Worm (Caenorhabditis elegans) whole organism, L4 larva: Measurements from ENCODE around the gene ceh-16.

Experiments
- R02D3.7 ChIP-seq: fragments of 150-350 bp; sonication (generic microtip); optimal IDR thresholded peaks from 3 replicates; lab custom pipeline; 2014; ENCODE audit warnings: missing biosample characterization, missing genetic modification characterization
- T26A8.4 ChIP-seq: fragments of 200-800 bp; sonication (Bioruptor generic); IDR thresholded peaks from 2 replicates; pipeline ENCODE4 v1.3.6; 2022; ENCODE audit warnings: missing genetic modification characterization, missing compliant biosample characterization
- Y5F2A.4 ChIP-seq: fragments of 200-800 bp; sonication (Bioruptor generic); optimal IDR thresholded peaks from 2 replicates; lab custom pipeline; 2018; ENCODE audit warnings: mild to moderate bottlenecking, missing genetic modification characterization, missing compliant biosample characterization
- ZK337.2 ChIP-seq: fragments of 200-800 bp; sonication (Bioruptor generic); IDR thresholded peaks from 2 replicates; pipeline ENCODE4 v1.3.6; 2022; ENCODE audit warnings: missing genetic modification reagents, missing genetic modification characterization, missing compliant biosample characterization
- attf-4 ChIP-seq: sonication (generic microtip); optimal IDR thresholded peaks from 3 replicates; lab custom pipeline; 2017; ENCODE audit warnings: missing biosample characterization, missing genetic modification characterization
- ceh-20 ChIP-seq: fragments of 200-800 bp; sonication (Bioruptor generic); IDR thresholded peaks from 2 replicates; pipeline ENCODE4 v1.3.6; 2022; ENCODE audit warnings: missing genetic modification reagents, missing genetic modification characterization, missing compliant biosample characterization
- ceh-82 ChIP-seq: sonication (generic microtip); optimal IDR thresholded peaks from 2 replicates; lab custom pipeline; 2017; ENCODE audit warnings: missing biosample characterization, missing genetic modification characterization
- ces-1 ChIP-seq: fragments of 150-350 bp; sonication (generic microtip); optimal IDR thresholded peaks from 4 replicates; lab custom pipeline; 2014; ENCODE audit warnings: missing biosample characterization, missing genetic modification reagents, missing genetic modification characterization
- cey-2 ChIP-seq: sonication (generic microtip); optimal IDR thresholded peaks from 3 replicates; lab custom pipeline; 2017; ENCODE audit warnings: missing genetic modification characterization, mild to moderate bottlenecking, missing compliant biosample characterization, antibody characterized with exemption, borderline replicate concordance; ENCODE audit not compliant: insufficient read depth
- daf-8 ChIP-seq: fragments of 200-800 bp; sonication (Bioruptor generic); IDR thresholded peaks from 2 replicates; pipeline ENCODE4 v1.3.6; 2022; ENCODE audit warnings: missing genetic modification characterization, missing compliant biosample characterization
- dmd-6 ChIP-seq: fragments of 200-800 bp; sonication (Bioruptor generic); IDR thresholded peaks from 2 replicates; pipeline ENCODE4 v1.3.6; 2022; ENCODE audit warnings: missing genetic modification reagents, missing genetic modification characterization, missing compliant biosample characterization
- dmd-8 ChIP-seq: fragments of 200-800 bp; sonication (Bioruptor generic); IDR thresholded peaks from 2 replicates; pipeline ENCODE4 v1.3.6; 2022; ENCODE audit warnings: missing genetic modification characterization, missing compliant biosample characterization
- dpl-1 ChIP-seq: fragments of 150-350 bp; optimal IDR thresholded peaks from 2 replicates; lab custom pipeline; 2014; ENCODE audit warnings: missing biosample characterization, missing genetic modification reagents, missing genetic modification characterization
- dve-1 ChIP-seq: sonication (generic microtip); optimal IDR thresholded peaks from 2 replicates; lab custom pipeline; 2017; ENCODE audit warnings: antibody characterized with exemption, mild to moderate bottlenecking, missing genetic modification characterization, missing compliant biosample characterization; ENCODE audit not compliant: insufficient read depth
- egl-27 ChIP-seq: sonication (generic microtip); optimal IDR thresholded peaks from 3 replicates; lab custom pipeline; 2017; ENCODE audit warnings: missing biosample characterization, missing genetic modification reagents, missing genetic modification characterization
- egl-43 ChIP-seq: fragments of 200-800 bp; sonication (Bioruptor generic); IDR thresholded peaks from 2 replicates; pipeline ENCODE4 v1.3.6; 2022; ENCODE audit warnings: missing genetic modification reagents, missing genetic modification characterization, missing compliant biosample characterization
- fkh-10 ChIP-seq: fragments of 150-350 bp; optimal IDR thresholded peaks from 2 replicates; lab custom pipeline; 2014; ENCODE audit warnings: missing biosample characterization, missing genetic modification reagents, missing genetic modification characterization
- hlh-11 ChIP-seq: fragments of 200-800 bp; sonication (Bioruptor generic); optimal IDR thresholded peaks from 2 replicates; lab custom pipeline; 2018; ENCODE audit warnings: mild to moderate bottlenecking, missing genetic modification characterization, missing compliant biosample characterization
- hmg-1.1 ChIP-seq: fragments of 200-800 bp; sonication (Bioruptor generic); IDR thresholded peaks from 2 replicates; pipeline ENCODE4 v1.3.6; 2022; ENCODE audit warnings: missing genetic modification reagents, missing genetic modification characterization, missing compliant biosample characterization
- jun-1 ChIP-seq: fragments of 150-350 bp; optimal IDR thresholded peaks from 2 replicates; lab custom pipeline; 2014; ENCODE audit warnings: missing biosample characterization, missing genetic modification reagents, missing genetic modification characterization
- lim-7 ChIP-seq: fragments of 200-800 bp; sonication (Bioruptor generic); IDR thresholded peaks from 2 replicates; pipeline ENCODE4 v1.3.6; 2022; ENCODE audit warnings: missing genetic modification characterization, missing compliant biosample characterization
- lin-13 ChIP-seq: fragments of 150-350 bp; optimal IDR thresholded peaks from 2 replicates; lab custom pipeline; 2014; ENCODE audit warnings: missing biosample characterization, missing genetic modification reagents, missing genetic modification characterization
- lin-15B ChIP-seq: fragments of 150-350 bp; sonication (generic microtip); optimal IDR thresholded peaks from 3 replicates; lab custom pipeline; 2014; ENCODE audit warnings: missing biosample characterization, missing genetic modification characterization
- lin-29 ChIP-seq: fragments of 200-800 bp; sonication (Bioruptor generic); IDR thresholded peaks from 2 replicates; pipeline ENCODE4 v1.3.6; 2022; ENCODE audit warnings: missing genetic modification reagents, missing genetic modification characterization, missing compliant biosample characterization
- lin-38 ChIP-seq: fragments of 200-800 bp; sonication (Bioruptor generic); IDR thresholded peaks from 2 replicates; pipeline ENCODE4 v1.3.6; 2022; ENCODE audit warnings: missing genetic modification reagents, missing genetic modification characterization, missing compliant biosample characterization
- lsy-2 ChIP-seq, 2 experiments: fragments of 150-350 bp in 1 of 2; sonication (generic microtip) in 1 of 2; optimal IDR thresholded peaks; 2 replicates each; lab custom pipeline; 2014 to 2017; ENCODE audit warnings: missing biosample characterization in 2 of 2, missing genetic modification characterization in 2 of 2
- madf-5 ChIP-seq, 2 experiments: fragments of 200-800 bp; sonication (Bioruptor generic); IDR thresholded peaks; 2 replicates each; pipeline ENCODE4 v1.3.6; 2022; ENCODE audit warnings: missing compliant biosample characterization in 2 of 2, missing genetic modification characterization in 2 of 2
- mdt-29 ChIP-seq: fragments of 200-800 bp; sonication (Bioruptor generic); IDR thresholded peaks from 2 replicates; pipeline ENCODE4 v1.3.6; 2022; ENCODE audit warnings: missing genetic modification reagents, missing genetic modification characterization, missing compliant biosample characterization
- mes-2 ChIP-seq: sonication (generic microtip); optimal IDR thresholded peaks from 2 replicates; lab custom pipeline; 2016; ENCODE audit warnings: missing genotype, mild to moderate bottlenecking, missing genetic modification characterization, missing compliant biosample characterization; ENCODE audit not compliant: poor library complexity, severe bottlenecking
- mxl-3 ChIP-seq: fragments of 200-800 bp; sonication (Bioruptor generic); optimal IDR thresholded peaks from 2 replicates; lab custom pipeline; 2018; ENCODE audit warnings: mild to moderate bottlenecking, missing genetic modification characterization, missing compliant biosample characterization
- nhr-10 ChIP-seq: fragments of 150-350 bp; optimal IDR thresholded peaks from 2 replicates; lab custom pipeline; 2014; ENCODE audit warnings: missing biosample characterization, missing genetic modification characterization
- nhr-102 ChIP-seq: sonication (generic microtip); optimal IDR thresholded peaks from 2 replicates; lab custom pipeline; 2016; ENCODE audit warnings: mild to moderate bottlenecking, missing genetic modification characterization, moderate library complexity, missing compliant biosample characterization
- nhr-11 ChIP-seq: fragments of 150-350 bp; optimal IDR thresholded peaks from 2 replicates; lab custom pipeline; 2014; ENCODE audit warnings: missing biosample characterization, missing genetic modification characterization
- nhr-237 ChIP-seq: sonication (generic microtip); optimal IDR thresholded peaks from 2 replicates; lab custom pipeline; 2017; ENCODE audit warnings: missing biosample characterization, missing genetic modification characterization
- nhr-25 ChIP-seq: sonication (generic microtip); optimal IDR thresholded peaks from 2 replicates; lab custom pipeline; 2017; ENCODE audit warnings: missing genetic modification characterization, mild to moderate bottlenecking, missing compliant biosample characterization, antibody characterized with exemption, moderate library complexity, borderline replicate concordance; ENCODE audit not compliant: insufficient read depth
- nhr-42 ChIP-seq: fragments of 200-800 bp; sonication (Bioruptor generic); IDR thresholded peaks from 2 replicates; pipeline ENCODE4 v1.3.6; 2022; ENCODE audit warnings: missing genetic modification characterization, missing compliant biosample characterization
- nhr-6 ChIP-seq: fragments of 150-350 bp; optimal IDR thresholded peaks from 2 replicates; lab custom pipeline; 2014; ENCODE audit warnings: missing biosample characterization, missing genetic modification characterization
- nhr-76 ChIP-seq: fragments of 150-350 bp; optimal IDR thresholded peaks from 2 replicates; lab custom pipeline; 2014; ENCODE audit warnings: missing biosample characterization, missing genetic modification characterization
- pha-4 ChIP-seq, 2 experiments: fragments of 150-350 bp in 1 of 2; fragments of 200-800 bp in 1 of 2; sonication (Bioruptor generic) in 1 of 2; IDR thresholded peaks in 1 of 2; optimal IDR thresholded peaks in 1 of 2; 2 replicates each; pipeline versions ENCODE4 v1.3.6 to Lab custom; 2014 to 2022; ENCODE audit warnings: missing genetic modification characterization in 2 of 2, missing genetic modification reagents in 2 of 2, missing biosample characterization in 1 of 2, missing compliant biosample characterization in 1 of 2
- php-3 ChIP-seq: fragments of 200-800 bp; sonication (Bioruptor generic); IDR thresholded peaks from 2 replicates; pipeline ENCODE4 v1.3.6; 2022; ENCODE audit warnings: missing genetic modification reagents, missing genetic modification characterization, missing compliant biosample characterization
- sdz-12 ChIP-seq: fragments of 200-800 bp; sonication (Bioruptor generic); optimal IDR thresholded peaks from 2 replicates; lab custom pipeline; 2018; ENCODE audit warnings: mild to moderate bottlenecking, missing genetic modification characterization, missing compliant biosample characterization
- tag-97 ChIP-seq: fragments of 200-800 bp; sonication (Bioruptor generic); IDR thresholded peaks from 2 replicates; pipeline ENCODE4 v1.3.6; 2022; ENCODE audit warnings: missing genetic modification characterization, missing compliant biosample characterization
- unc-62 ChIP-seq, 3 experiments: fragments of 150-350 bp in 1 of 3; sonication (generic microtip); optimal IDR thresholded peaks in 2 of 3; peaks in 1 of 3; 1 replicate in 1 of 3; 2 replicates in 2 of 3; lab custom pipeline; 2014 to 2017; ENCODE audit warnings: missing biosample characterization in 3 of 3, missing genetic modification characterization in 3 of 3, missing genetic modification reagents in 3 of 3, missing genotype in 1 of 3
- vab-7 ChIP-seq: fragments of 200-800 bp; sonication (Bioruptor generic); IDR thresholded peaks from 2 replicates; pipeline ENCODE4 v1.3.6; 2022; ENCODE audit warnings: missing genetic modification reagents, missing genetic modification characterization, missing compliant biosample characterization
- ztf-11 ChIP-seq: fragments of 150-350 bp; optimal IDR thresholded peaks from 2 replicates; lab custom pipeline; 2014; ENCODE audit warnings: missing biosample characterization, missing genetic modification characterization

ceh-16 gene

ce11 chrIII:8625125-8625524, 2.6 kb downstream of the ceh-16 start:
- TF ChIP-seq unc-62 (GFP tag; optimal IDR thresholded peaks at IDR 0.05 in 1 of 2; lab: Kevin White, UChicago) (peak in 1 of 2 experiments; percentile 51), unc-62 (tag; optimal IDR thresholded peaks at IDR 0.05; lab: Kevin White, UChicago) (no peak), nhr-76 (no peak)
- TF ChIP-seq, all 104 proteins: peak for 1

- TF ChIP-seq lin-38 (GFP tag; lab: Robert Waterston, UW) (peak; percentile 54), lin-13 (GFP tag; lab: Kevin White, UChicago) (peak; percentile 3), ztf-11 (tag; lab: Kevin White, UChicago) (no peak), dpl-1 (GFP tag; lab: Kevin White, UChicago) (peak; percentile 72)
Observed at ce11 chrIII:8628405-8628982, 6.0 kb downstream of the ceh-16 start, which contains the start of the genes polk-1 and gpr-1. Gene polk-1, minus strand, starts transcription at chrIII:8628590. Gene gpr-1, plus strand, starts transcription at chrIII:8628932.

- TF ChIP-seq mdt-29 (GFP tag; lab: Robert Waterston, UW) (no peak), nhr-42 (GFP tag; lab: Robert Waterston, UW) (no peak), hlh-11 (no peak), Y5F2A.4 (GFP tag; lab: Kevin White, UChicago) (no peak), jun-1 (tag; lab: Kevin White, UChicago) (no peak), pha-4 (GFP tag; IDR thresholded peaks at IDR 0.05; lab: Robert Waterston, UW) (no peak), pha-4 (tag; optimal IDR thresholded peaks at IDR 0.05; lab: Kevin White, UChicago) (peak; percentile 61), mes-2 (tag; lab: Kevin White, UChicago) (peak; percentile 69), nhr-25 (no peak), R02D3.7 (tag; lab: Kevin White, UChicago) (no peak), ceh-82 (no peak), lin-15B (tag; lab: Kevin White, UChicago) (no peak), dmd-8 (no peak), tag-97 (GFP tag; lab: Robert Waterston, UW) (no peak), nhr-11 (tag; lab: Kevin White, UChicago) (no peak), madf-5 (GFP tag; IDR thresholded peaks at IDR 0.05; lab: Robert Waterston, UW) (no peak), daf-8 (GFP tag; lab: Robert Waterston, UW) (no peak), php-3 (no peak), ZK337.2 (GFP tag; lab: Robert Waterston, UW) (no peak), vab-7 (GFP tag; lab: Robert Waterston, UW) (no peak), lim-7 (GFP tag; lab: Robert Waterston, UW) (no peak), sdz-12 (no peak), ces-1 (no peak), hmg-1.1 (0 out of 2 replicates have a peak, but pooled peaks have one; percentile 8), cey-2 (tag; lab: Kevin White, UChicago) (no peak), nhr-76 (no peak), fkh-10 (no peak), nhr-6 (tag; lab: Kevin White, UChicago) (no peak), dmd-6 (GFP tag; lab: Robert Waterston, UW) (no peak), egl-27 (tag; lab: Kevin White, UChicago) (no peak), ceh-20 (no peak), lin-29 (GFP tag; lab: Robert Waterston, UW) (no peak), lsy-2 (tag; optimal IDR thresholded peaks at IDR 0.05; lab: Kevin White, UChicago) (peak in 1 of 2 experiments; percentile 84), nhr-102 (tag; lab: Kevin White, UChicago) (no peak), attf-4 (tag; lab: Kevin White, UChicago) (no peak), dve-1 (tag; lab: Kevin White, UChicago) (no peak), T26A8.4 (GFP tag; lab: Robert Waterston, UW) (no peak), nhr-237 (tag; lab: Kevin White, UChicago) (no peak), nhr-10 (no peak), egl-43 (GFP tag; lab: Robert Waterston, UW) (no peak), mxl-3 (no peak)
Observed at ce11 chrIII:8630833-8631232, 8.3 kb downstream of the ceh-16 start, which contains the start of gene dnj-10. Gene dnj-10, plus strand, starts transcription at chrIII:8631165.
